Worm (Caenorhabditis elegans) whole organism, mixed stage, embryonic: Measurements from ENCODE around the gene T26H5.8.

Experiments
- M03D4.4 ChIP-seq: sonication (generic microtip); optimal IDR thresholded peaks from 2 replicates; lab custom pipeline; 2017; ENCODE audit warnings: mild to moderate bottlenecking, missing genetic modification characterization, missing compliant biosample characterization
- bed-3 ChIP-seq: fragments of 200-800 bp; sonication (Bioruptor generic); optimal IDR thresholded peaks from 3 replicates; lab custom pipeline; 2018; ENCODE audit warnings: mild to moderate bottlenecking, missing genetic modification characterization, moderate library complexity, missing compliant biosample characterization
- blmp-1 ChIP-seq: fragments of 150-350 bp; optimal IDR thresholded peaks from 2 replicates; lab custom pipeline; 2014; ENCODE audit warnings: missing biosample characterization, missing genetic modification characterization
- ceh-39 ChIP-seq: fragments of 150-350 bp; optimal IDR thresholded peaks from 2 replicates; lab custom pipeline; 2014; ENCODE audit warnings: missing biosample characterization, missing genetic modification characterization
- ceh-43 ChIP-seq: fragments of 200-800 bp; sonication (Bioruptor generic); optimal IDR thresholded peaks from 2 replicates; lab custom pipeline; 2018; ENCODE audit warnings: mild to moderate bottlenecking, missing genetic modification characterization, moderate library complexity, missing compliant biosample characterization
- ceh-83 ChIP-seq: fragments of 200-800 bp; sonication (Bioruptor generic); optimal IDR thresholded peaks from 2 replicates; lab custom pipeline; 2018; ENCODE audit warnings: mild to moderate bottlenecking, missing genetic modification characterization, missing compliant biosample characterization
- ces-1 ChIP-seq: fragments of 150-350 bp; optimal IDR thresholded peaks from 2 replicates; lab custom pipeline; 2014; ENCODE audit warnings: missing biosample characterization, missing genetic modification reagents, missing genetic modification characterization
- cnd-1 ChIP-seq: fragments of 200-800 bp; sonication (Bioruptor generic); optimal IDR thresholded peaks from 2 replicates; lab custom pipeline; 2018; ENCODE audit warnings: mild to moderate bottlenecking, missing genetic modification characterization, missing compliant biosample characterization
- drap-1 ChIP-seq: fragments of 200-800 bp; sonication (Bioruptor generic); optimal IDR thresholded peaks from 3 replicates; lab custom pipeline; 2018; ENCODE audit warnings: mild to moderate bottlenecking, missing genetic modification characterization, missing compliant biosample characterization
- elt-3 ChIP-seq: fragments of 150-350 bp; optimal IDR thresholded peaks from 2 replicates; lab custom pipeline; 2014; ENCODE audit warnings: missing biosample characterization, missing genetic modification characterization
- flh-1 ChIP-seq: fragments of 200-800 bp; sonication (Bioruptor generic); optimal IDR thresholded peaks from 2 replicates; lab custom pipeline; 2018; ENCODE audit warnings: mild to moderate bottlenecking, missing genetic modification characterization, moderate library complexity, missing compliant biosample characterization
- ham-2 ChIP-seq: fragments of 200-800 bp; sonication (Bioruptor generic); optimal IDR thresholded peaks from 2 replicates; lab custom pipeline; 2018; ENCODE audit warnings: mild to moderate bottlenecking, missing genetic modification characterization, missing compliant biosample characterization
- hlh-1 ChIP-seq: fragments of 150-350 bp; optimal IDR thresholded peaks from 2 replicates; lab custom pipeline; 2014; ENCODE audit warnings: missing biosample characterization, missing genetic modification reagents, missing genetic modification characterization
- lin-13 ChIP-seq: fragments of 150-350 bp; optimal IDR thresholded peaks from 2 replicates; lab custom pipeline; 2014; ENCODE audit warnings: missing biosample characterization, missing genetic modification characterization
- lin-32 ChIP-seq: fragments of 200-800 bp; sonication (Bioruptor generic); optimal IDR thresholded peaks from 2 replicates; lab custom pipeline; 2018; ENCODE audit warnings: mild to moderate bottlenecking, missing genetic modification characterization, missing compliant biosample characterization
- lsy-2 ChIP-seq: fragments of 150-350 bp; optimal IDR thresholded peaks from 2 replicates; lab custom pipeline; 2014; ENCODE audit warnings: missing biosample characterization, missing genetic modification characterization
- mab-5 ChIP-seq: fragments of 150-350 bp; optimal IDR thresholded peaks from 2 replicates; lab custom pipeline; 2014; ENCODE audit warnings: missing biosample characterization, missing genetic modification characterization
- mep-1 ChIP-seq: fragments of 150-350 bp; optimal IDR thresholded peaks from 2 replicates; lab custom pipeline; 2017; ENCODE audit warnings: missing biosample characterization, missing genetic modification reagents, missing genetic modification characterization, inconsistent platforms
- mls-2 ChIP-seq: sonication (generic microtip); optimal IDR thresholded peaks from 2 replicates; lab custom pipeline; 2016; ENCODE audit warnings: mild to moderate bottlenecking, missing genetic modification characterization, moderate library complexity, missing compliant biosample characterization
- nhr-12 ChIP-seq: fragments of 150-350 bp; optimal IDR thresholded peaks from 2 replicates; lab custom pipeline; 2014; ENCODE audit warnings: missing biosample characterization, missing genetic modification characterization
- nhr-2 ChIP-seq: fragments of 150-350 bp; optimal IDR thresholded peaks from 2 replicates; lab custom pipeline; 2014; ENCODE audit warnings: missing biosample characterization, missing genetic modification characterization
- nhr-237 ChIP-seq: fragments of 150-350 bp; optimal IDR thresholded peaks from 2 replicates; lab custom pipeline; 2014; ENCODE audit warnings: missing biosample characterization, missing genetic modification characterization
- nhr-28 ChIP-seq: fragments of 150-350 bp; optimal IDR thresholded peaks from 2 replicates; lab custom pipeline; 2014; ENCODE audit warnings: missing biosample characterization, missing genetic modification characterization
- nhr-76 ChIP-seq: sonication (generic microtip); optimal IDR thresholded peaks from 2 replicates; lab custom pipeline; 2017; ENCODE audit warnings: missing biosample characterization, missing genetic modification characterization
- pha-4 ChIP-seq: fragments of 150-350 bp; optimal IDR thresholded peaks from 2 replicates; lab custom pipeline; 2018; ENCODE audit warnings: missing biosample characterization, missing genetic modification reagents, missing genetic modification characterization
- sem-2 ChIP-seq: fragments of 200-800 bp; sonication (Bioruptor generic); optimal IDR thresholded peaks from 2 replicates; lab custom pipeline; 2018; ENCODE audit warnings: mild to moderate bottlenecking, missing genetic modification characterization, missing compliant biosample characterization
- snpc-4 ChIP-seq: fragments of 150-350 bp; optimal IDR thresholded peaks from 2 replicates; lab custom pipeline; 2014; ENCODE audit warnings: missing biosample characterization, missing genetic modification characterization
- sptf-1 ChIP-seq: sonication (generic microtip); optimal IDR thresholded peaks from 2 replicates; lab custom pipeline; 2017; ENCODE audit warnings: mild to moderate bottlenecking, missing genetic modification characterization, moderate library complexity, missing compliant biosample characterization
- unc-120 ChIP-seq: sonication (generic microtip); optimal IDR thresholded peaks from 2 replicates; lab custom pipeline; 2017; ENCODE audit warnings: missing genetic modification characterization, missing compliant biosample characterization; ENCODE audit not compliant: poor library complexity, severe bottlenecking
- unc-62 ChIP-seq: fragments of 150-350 bp; optimal IDR thresholded peaks from 2 replicates; lab custom pipeline; 2014; ENCODE audit warnings: missing biosample characterization, missing genetic modification reagents, missing genetic modification characterization
- zip-8 ChIP-seq: fragments of 150-350 bp; optimal IDR thresholded peaks from 2 replicates; lab custom pipeline; 2014; ENCODE audit warnings: missing biosample characterization, missing genetic modification characterization
- ztf-11 ChIP-seq: fragments of 150-350 bp; optimal IDR thresholded peaks from 2 replicates; lab custom pipeline; 2014; ENCODE audit warnings: missing biosample characterization, missing genetic modification characterization

T26H5.8 gene

ce11 chrV:15445437-15445836 is 12.9 kb upstream of the T26H5.8 start, which contains the start of gene srh-239:
Gene srh-239 (plus strand): TSS chrV:15445737.
- TF ChIP-seq nhr-76 (tag; lab: Kevin White, UChicago) (no peak), snpc-4 (tag; lab: Kevin White, UChicago) (no peak), drap-1 (GFP tag; lab: Kevin White, UChicago) (no peak), lin-13 (no peak), bed-3 (GFP tag; lab: Kevin White, UChicago) (no peak), nhr-237 (tag; lab: Kevin White, UChicago) (no peak), lsy-2 (tag; lab: Kevin White, UChicago) (no peak), nhr-12 (no peak), flh-1 (GFP tag; lab: Kevin White, UChicago) (no peak), sptf-1 (tag; lab: Kevin White, UChicago) (no peak), zip-8 (tag; lab: Kevin White, UChicago) (no peak)

ce11 chrV:15444615-15445014 is 12.1 kb upstream of the T26H5.8 start, which contains the start of gene T26H5.9:
Gene T26H5.9 (plus strand): TSS chrV:15444916.
- TF ChIP-seq zip-8 (tag; lab: Kevin White, UChicago) (no peak), ceh-39 (tag; lab: Kevin White, UChicago) (no peak)

ce11 chrV:15444188-15444587 is 11.7 kb upstream of the T26H5.8 start, which contains the start of gene T26H5.11:
Gene T26H5.11 (minus strand): TSS chrV:15444288.
- TF ChIP-seq unc-120 (tag; lab: Kevin White, UChicago) (no peak), lin-13 (no peak)
- TF ChIP-seq, all 35 proteins: peak for 0

ce11 chrV:15443708-15444107 is 11.2 kb upstream of the T26H5.8 start, which contains the start of gene T26H5.10:
Gene T26H5.10 (minus strand): TSS chrV:15443808.
- TF ChIP-seq mab-5 (tag; lab: Kevin White, UChicago) (no peak), zip-8 (tag; lab: Kevin White, UChicago) (no peak), nhr-28 (no peak), lin-13 (no peak), pha-4 (no peak), M03D4.4 (tag; lab: Kevin White, UChicago) (no peak), ham-2 (GFP tag; lab: Kevin White, UChicago) (no peak), unc-62 (no peak), ceh-83 (GFP tag; lab: Kevin White, UChicago) (no peak), ceh-39 (tag; lab: Kevin White, UChicago) (no peak)

ce11 chrV:15442384-15442783 is 9.9 kb upstream of the T26H5.8 start:
- TF ChIP-seq lsy-2 (tag; lab: Kevin White, UChicago) (no peak), ham-2 (GFP tag; lab: Kevin White, UChicago) (no peak), cnd-1 (tag; lab: Kevin White, UChicago) (no peak), lin-32 (GFP tag; lab: Kevin White, UChicago) (no peak), lin-13 (no peak), ceh-39 (tag; lab: Kevin White, UChicago) (no peak), M03D4.4 (tag; lab: Kevin White, UChicago) (no peak), unc-120 (tag; lab: Kevin White, UChicago) (no peak), ceh-83 (GFP tag; lab: Kevin White, UChicago) (no peak), flh-1 (GFP tag; lab: Kevin White, UChicago) (no peak), ztf-11 (tag; lab: Kevin White, UChicago) (no peak), bed-3 (GFP tag; lab: Kevin White, UChicago) (no peak), nhr-237 (tag; lab: Kevin White, UChicago) (no peak), pha-4 (no peak), nhr-28 (no peak)

- TF ChIP-seq hlh-1 (tag; lab: Kevin White, UChicago) = no peak
These were observed 3.6 kb upstream of the T26H5.8 start for ce11 chrV:15436133-15436532.

- TF ChIP-seq ces-1 (GFP tag; lab: Kevin White, UChicago) (no peak), snpc-4 (tag; lab: Kevin White, UChicago) (no peak), blmp-1 (no peak), zip-8 (tag; lab: Kevin White, UChicago) (no peak), ceh-43 (GFP tag; lab: Kevin White, UChicago) (no peak), lin-32 (GFP tag; lab: Kevin White, UChicago) (no peak), ceh-83 (GFP tag; lab: Kevin White, UChicago) (no peak), nhr-12 (no peak), unc-120 (tag; lab: Kevin White, UChicago) (no peak), mep-1 (tag; lab: Kevin White, UChicago) (no peak), nhr-2 (no peak), mls-2 (tag; lab: Kevin White, UChicago) (no peak), lsy-2 (tag; lab: Kevin White, UChicago) (no peak), pha-4 (no peak), lin-13 (no peak), sem-2 (GFP tag; lab: Kevin White, UChicago) (no peak), unc-62 (no peak), bed-3 (GFP tag; lab: Kevin White, UChicago) (no peak), elt-3 (tag; lab: Kevin White, UChicago) (no peak), hlh-1 (tag; lab: Kevin White, UChicago) (no peak)
These were observed 2.1 kb upstream of the T26H5.8 start for ce11 chrV:15434647-15435046.
